Fruit fly (Drosophila melanogaster) whole organism, embryonic: ENCODE results near the gene CheA29a.
A peak's percentile ranks its signal among the peaks of the same experiment; 100 is the strongest.

ENCODE experiments used
- Atf-2 ChIP-seq: fragments of 200-800 bp; sonication (Bioruptor generic); optimal IDR thresholded peaks from 2 replicates; lab custom pipeline; 2016; ENCODE audit warnings: missing biosample characterization, missing genetic modification characterization
- Atf6 ChIP-seq: fragments of 200-800 bp; sonication (Bioruptor generic); IDR thresholded peaks from 2 replicates; pipeline ENCODE4 v1.3.6; 2022; ENCODE audit warnings: missing biosample characterization, missing genetic modification characterization
- BEAF-32 ChIP-seq: fragments of 200-800 bp; sonication (Bioruptor generic); optimal IDR thresholded peaks from 3 replicates; lab custom pipeline; 2017; ENCODE audit warnings: missing biosample characterization, missing genetic modification characterization, mild to moderate bottlenecking, moderate library complexity, missing genetic modification reagents
- CG10431 ChIP-seq: fragments of 200-800 bp; sonication (Bioruptor generic); optimal IDR thresholded peaks from 3 replicates; lab custom pipeline; 2018; ENCODE audit warnings: missing biosample characterization, mild to moderate bottlenecking, missing genetic modification characterization
- CG10543 ChIP-seq: fragments of 200-800 bp; sonication (Bioruptor generic); optimal IDR thresholded peaks from 3 replicates; lab custom pipeline; 2017; ENCODE audit warnings: missing biosample characterization, mild to moderate bottlenecking, missing genetic modification characterization, moderate library complexity
- CG12155 ChIP-seq: fragments of 200-800 bp; sonication (Bioruptor generic); optimal IDR thresholded peaks from 3 replicates; lab custom pipeline; 2016; ENCODE audit warnings: missing biosample characterization, missing genetic modification characterization
- CG14667 ChIP-seq: fragments of 200-800 bp; sonication (Bioruptor generic); IDR thresholded peaks from 2 replicates; pipeline ENCODE4 v1.3.6; 2022; ENCODE audit warnings: missing biosample characterization, missing genetic modification characterization
- CG15011 ChIP-seq: fragments of 200-800 bp; sonication (Bioruptor generic); optimal IDR thresholded peaks from 3 replicates; lab custom pipeline; 2018; ENCODE audit warnings: missing biosample characterization, mild to moderate bottlenecking, missing genetic modification characterization
- CG15514 ChIP-seq: fragments of 200-800 bp; sonication (Bioruptor generic); optimal IDR thresholded peaks from 3 replicates; lab custom pipeline; 2017; ENCODE audit warnings: missing biosample characterization, missing genetic modification characterization, mild to moderate bottlenecking, moderate library complexity, missing genetic modification reagents
- CG1603 ChIP-seq: fragments of 200-800 bp; sonication (Bioruptor generic); optimal IDR thresholded peaks from 2 replicates; lab custom pipeline; 2019; ENCODE audit warnings: missing biosample characterization, mild to moderate bottlenecking, missing genetic modification characterization, moderate library complexity
- CG17802 ChIP-seq: fragments of 200-800 bp; sonication (Bioruptor generic); optimal IDR thresholded peaks from 2 replicates; lab custom pipeline; 2018; ENCODE audit warnings: missing biosample characterization, mild to moderate bottlenecking, missing genetic modification characterization, moderate library complexity
- CG1832 ChIP-seq: fragments of 200-800 bp; sonication (Bioruptor generic); optimal IDR thresholded peaks from 2 replicates; lab custom pipeline; 2017; ENCODE audit warnings: missing biosample characterization, mild to moderate bottlenecking, missing genetic modification characterization, inconsistent platforms
- CG18764 ChIP-seq: fragments of 200-800 bp; sonication (Bioruptor generic); optimal IDR thresholded peaks from 3 replicates; lab custom pipeline; 2016; ENCODE audit warnings: missing biosample characterization, missing genetic modification characterization
- CG2120 ChIP-seq: fragments of 200-800 bp; sonication (Bioruptor generic); optimal IDR thresholded peaks from 3 replicates; lab custom pipeline; 2016; ENCODE audit warnings: missing biosample characterization, missing genetic modification characterization
- CG2202 ChIP-seq: fragments of 200-800 bp; sonication (Bioruptor generic); optimal IDR thresholded peaks from 2 replicates; lab custom pipeline; 2018; ENCODE audit warnings: missing biosample characterization, mild to moderate bottlenecking, missing genetic modification characterization
- CG2875 ChIP-seq: fragments of 200-800 bp; sonication (Bioruptor generic); optimal IDR thresholded peaks from 2 replicates; lab custom pipeline; 2017; ENCODE audit warnings: missing biosample characterization, mild to moderate bottlenecking, missing genetic modification characterization, missing genetic modification reagents
- CG32772 ChIP-seq: fragments of 200-800 bp; sonication (Bioruptor generic); IDR thresholded peaks from 2 replicates; pipeline ENCODE4 v1.3.6; 2022; ENCODE audit warnings: missing biosample characterization, missing genetic modification characterization
- CG4424 ChIP-seq: fragments of 200-800 bp; sonication (Bioruptor generic); optimal IDR thresholded peaks from 3 replicates; lab custom pipeline; 2016; ENCODE audit warnings: missing biosample characterization, missing genetic modification characterization
- CG7963 ChIP-seq: fragments of 200-800 bp; sonication (Bioruptor generic); IDR thresholded peaks from 3 replicates; pipeline ENCODE4 v1.3.6; 2022; ENCODE audit warnings: missing biosample characterization, missing genetic modification characterization; ENCODE audit not compliant: partially characterized antibody
- Dref ChIP-seq: fragments of 200-800 bp; sonication (Bioruptor generic); IDR thresholded peaks from 2 replicates; pipeline ENCODE4 v1.3.6; 2022; ENCODE audit warnings: missing biosample characterization, missing genetic modification characterization
- ERR ChIP-seq: fragments of 200-800 bp; sonication (Bioruptor generic); optimal IDR thresholded peaks from 2 replicates; lab custom pipeline; 2016; ENCODE audit warnings: missing biosample characterization, missing genetic modification characterization
- Gsc ChIP-seq: fragments of 200-800 bp; sonication (Bioruptor generic); IDR thresholded peaks from 2 replicates; pipeline ENCODE4 v1.3.6; 2022; ENCODE audit warnings: missing biosample characterization, missing genetic modification characterization
- Hmx ChIP-seq: fragments of 200-800 bp; sonication (Bioruptor generic); optimal IDR thresholded peaks from 2 replicates; lab custom pipeline; 2016; ENCODE audit warnings: missing biosample characterization, missing genetic modification characterization
- Lpt ChIP-seq: fragments of >200 bp; optimal IDR thresholded peaks from 2 replicates; lab custom pipeline; 2018; ENCODE audit warnings: missing biosample characterization, missing genetic modification characterization
- NC2β ChIP-seq: fragments of 200-800 bp; sonication (Bioruptor generic); optimal IDR thresholded peaks from 2 replicates; lab custom pipeline; 2016; ENCODE audit warnings: missing biosample characterization, missing genetic modification characterization
- NK7.1 ChIP-seq: fragments of 200-800 bp; sonication (Bioruptor generic); optimal IDR thresholded peaks from 3 replicates; lab custom pipeline; 2016; ENCODE audit warnings: missing biosample characterization, missing genetic modification characterization
- NfI ChIP-seq: fragments of 200-800 bp; sonication (Bioruptor generic); optimal IDR thresholded peaks from 3 replicates; lab custom pipeline; 2018; ENCODE audit warnings: missing biosample characterization, mild to moderate bottlenecking, missing genetic modification characterization, moderate library complexity
- PHDP ChIP-seq: fragments of 200-800 bp; sonication (Bioruptor generic); optimal IDR thresholded peaks from 3 replicates; lab custom pipeline; 2018; ENCODE audit warnings: missing biosample characterization, mild to moderate bottlenecking, missing genetic modification characterization, moderate library complexity
- Ravus ChIP-seq: fragments of 200-800 bp; sonication (Bioruptor generic); IDR thresholded peaks from 2 replicates; pipeline ENCODE4 v1.3.6; 2022; ENCODE audit warnings: missing biosample characterization, missing genetic modification characterization
- Rx ChIP-seq: fragments of 200-800 bp; sonication (Bioruptor generic); IDR thresholded peaks from 2 replicates; pipeline ENCODE4 v1.3.6; 2022; ENCODE audit warnings: missing biosample characterization, missing genetic modification characterization
- Scr ChIP-seq: fragments of 200-800 bp; sonication (Bioruptor generic); IDR thresholded peaks from 2 replicates; pipeline ENCODE4 v1.3.6; 2022; ENCODE audit warnings: missing biosample characterization, missing genetic modification characterization; ENCODE audit not compliant: partially characterized antibody
- ac ChIP-seq: fragments of 200-800 bp; sonication (Bioruptor generic); optimal IDR thresholded peaks from 3 replicates; lab custom pipeline; 2017; ENCODE audit warnings: missing biosample characterization, mild to moderate bottlenecking, missing genetic modification characterization
- al ChIP-seq: fragments of 200-800 bp; sonication (Bioruptor generic); IDR thresholded peaks from 2 replicates; pipeline ENCODE4 v1.3.6; 2022; ENCODE audit warnings: missing biosample characterization, missing genetic modification characterization
- br ChIP-seq: fragments of >200 bp; optimal IDR thresholded peaks from 2 replicates; lab custom pipeline; 2017
- cad ChIP-seq: fragments of >200 bp; optimal IDR thresholded peaks from 2 replicates; lab custom pipeline; 2017; ENCODE audit warnings: missing biosample characterization, missing genetic modification characterization
- corto ChIP-seq: fragments of 200-800 bp; sonication (Bioruptor generic); optimal IDR thresholded peaks from 2 replicates; lab custom pipeline; 2016; ENCODE audit warnings: missing biosample characterization, mild to moderate bottlenecking, missing genetic modification characterization, moderate library complexity
- danr ChIP-seq: fragments of 200-800 bp; sonication (Bioruptor generic); IDR thresholded peaks from 2 replicates; pipeline ENCODE4 v1.3.6; 2022; ENCODE audit warnings: missing biosample characterization, missing genetic modification characterization
- dm ChIP-seq: fragments of 200-800 bp; sonication (Bioruptor generic); optimal IDR thresholded peaks from 3 replicates; lab custom pipeline; 2016; ENCODE audit warnings: missing biosample characterization, missing genetic modification characterization
- fu2 ChIP-seq: fragments of 200-800 bp; sonication (Bioruptor generic); optimal IDR thresholded peaks from 2 replicates; lab custom pipeline; 2016; ENCODE audit warnings: missing biosample characterization, missing genetic modification characterization
- mld ChIP-seq: fragments of 200-800 bp; sonication (Bioruptor generic); IDR thresholded peaks from 3 replicates; pipeline ENCODE4 v1.3.6; 2022; ENCODE audit warnings: missing biosample characterization, missing genetic modification characterization; ENCODE audit not compliant: partially characterized antibody
- nerfin-1 ChIP-seq: fragments of 200-800 bp; sonication (Bioruptor generic); optimal IDR thresholded peaks from 3 replicates; lab custom pipeline; 2019; ENCODE audit warnings: missing biosample characterization, mild to moderate bottlenecking, missing genetic modification characterization, moderate library complexity
- oc ChIP-seq: fragments of 200-800 bp; sonication (Bioruptor generic); optimal IDR thresholded peaks from 2 replicates; lab custom pipeline; 2018; ENCODE audit warnings: missing biosample characterization, mild to moderate bottlenecking, missing genetic modification characterization, moderate library complexity
- rib ChIP-seq: fragments of 200-800 bp; sonication (Bioruptor generic); IDR thresholded peaks from 2 replicates; pipeline ENCODE4 v1.3.6; 2022; ENCODE audit warnings: missing biosample characterization, missing genetic modification characterization
- run ChIP-seq: fragments of 200-800 bp; sonication (Bioruptor generic); optimal IDR thresholded peaks from 3 replicates; lab custom pipeline; 2018; ENCODE audit warnings: missing biosample characterization, mild to moderate bottlenecking, missing genetic modification characterization
- salm ChIP-seq: fragments of 200-800 bp; sonication (Bioruptor generic); optimal IDR thresholded peaks from 2 replicates; lab custom pipeline; 2018; ENCODE audit warnings: missing biosample characterization, mild to moderate bottlenecking, missing genetic modification characterization
- sens ChIP-seq: fragments of 200-800 bp; sonication (Bioruptor generic); peaks from one replicate; lab custom pipeline; 2016; ENCODE audit warnings: missing biosample characterization, missing genetic modification characterization
- stc ChIP-seq: fragments of 200-800 bp; sonication (Bioruptor generic); IDR thresholded peaks from 2 replicates; pipeline ENCODE4 v1.3.6; 2022; ENCODE audit warnings: missing biosample characterization, missing genetic modification characterization
- trh ChIP-seq: fragments of 200-800 bp; sonication (Bioruptor generic); optimal IDR thresholded peaks from 2 replicates; lab custom pipeline; 2016; ENCODE audit warnings: missing biosample characterization, missing genetic modification characterization
- vfl ChIP-seq: fragments of 200-800 bp; sonication (Bioruptor generic); optimal IDR thresholded peaks from 2 replicates; lab custom pipeline; 2016; ENCODE audit warnings: missing biosample characterization, missing genetic modification characterization
- wdn ChIP-seq: fragments of 200-800 bp; sonication (Bioruptor generic); IDR thresholded peaks from 2 replicates; pipeline ENCODE4 v1.3.6; 2022; ENCODE audit warnings: missing biosample characterization, missing genetic modification characterization
- zen2 ChIP-seq: fragments of 200-800 bp; sonication (Bioruptor generic); IDR thresholded peaks from 3 replicates; pipeline ENCODE4 v1.3.6; 2022; ENCODE audit warnings: missing biosample characterization, missing genetic modification characterization; ENCODE audit not compliant: partially characterized antibody
- zf30C ChIP-seq: fragments of 200-800 bp; sonication (Bioruptor generic); optimal IDR thresholded peaks from 3 replicates; lab custom pipeline; 2018; ENCODE audit warnings: missing biosample characterization, mild to moderate bottlenecking, missing genetic modification characterization

CheA29a gene

DNA sequence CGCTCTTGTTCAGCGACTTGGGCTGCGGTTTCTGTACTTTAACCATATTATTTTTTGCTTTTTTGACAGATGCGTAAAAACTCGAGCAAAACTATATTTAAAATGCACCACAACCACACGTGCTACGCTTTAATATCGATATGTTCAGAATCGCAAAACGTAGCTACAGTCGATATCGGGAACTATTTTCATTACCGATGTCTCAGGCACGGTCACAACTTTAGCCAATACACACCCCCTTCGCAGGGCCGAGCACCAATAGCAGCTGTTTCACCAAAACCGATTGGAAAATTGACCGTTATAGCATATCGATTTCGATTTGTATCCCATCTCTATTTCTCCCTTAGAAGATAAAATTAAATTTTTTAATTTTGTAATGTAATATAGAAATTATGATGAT lies 34.6 kb downstream of the CheA29a start, which contains the start of gene CG13096 (continued):
- no peak for TF ChIP-seq CG32772 (GFP tag; lab: Robert Waterston, UW)
- peak; percentile 98 for TF ChIP-seq zen2 (GFP tag; lab: Robert Waterston, UW)
- TF ChIP-seq zf30C (GFP tag; lab: Kevin White, UChicago), result no peak
- no peak for TF ChIP-seq CG2875 (GFP tag; lab: Kevin White, UChicago)
- TF ChIP-seq CG12155 (GFP tag; lab: Kevin White, UChicago), result peak; percentile 21
- TF ChIP-seq danr (GFP tag; lab: Robert Waterston, UW), result no peak
- no peak for TF ChIP-seq cad
- TF ChIP-seq dm (GFP tag; lab: Kevin White, UChicago), result peak; percentile 99
- TF ChIP-seq Lpt (GFP tag; lab: Kevin White, UChicago), result no peak
- TF ChIP-seq Hmx, result no peak
- TF ChIP-seq Ravus (GFP tag; lab: Robert Waterston, UW), result no peak
- TF ChIP-seq rib, result no peak
- TF ChIP-seq PHDP (tag; lab: Kevin White, UChicago), result no peak
- TF ChIP-seq wdn, result no peak
- TF ChIP-seq vfl, result no peak
- no peak for TF ChIP-seq run (tag; lab: Kevin White, UChicago)
- TF ChIP-seq Dref (GFP tag; lab: Robert Waterston, UW), result peak; percentile 100
- TF ChIP-seq stc, result no peak
- no peak for TF ChIP-seq CG2202 (tag; lab: Kevin White, UChicago)
- no peak for TF ChIP-seq fu2 (GFP tag; lab: Kevin White, UChicago)
- TF ChIP-seq CG15011 (GFP tag; lab: Kevin White, UChicago), result no peak
- peak; percentile 99 for TF ChIP-seq BEAF-32 (GFP tag; lab: Kevin White, UChicago)
- peak; percentile 45 for TF ChIP-seq CG4424 (GFP tag; lab: Kevin White, UChicago)
- no peak for TF ChIP-seq NK7.1 (GFP tag; lab: Kevin White, UChicago)
- TF ChIP-seq NC2β (GFP tag; lab: Kevin White, UChicago), result no peak
- TF ChIP-seq CG15514 (GFP tag; lab: Kevin White, UChicago), result peak; percentile 91
- TF ChIP-seq trh (GFP tag; lab: Kevin White, UChicago), result no peak
- TF ChIP-seq br (lab: Kevin White, UChicago), result no peak
- peak; percentile 15 for TF ChIP-seq ERR
- no peak for TF ChIP-seq CG1832
- no peak for TF ChIP-seq corto (GFP tag; lab: Kevin White, UChicago)
- TF ChIP-seq CG7963 (GFP tag; lab: Robert Waterston, UW), result peak; percentile 97
- TF ChIP-seq sens (GFP tag; lab: Kevin White, UChicago), result peak; percentile 48
- TF ChIP-seq salm, result no peak
- no peak for TF ChIP-seq CG14667 (GFP tag; lab: Robert Waterston, UW)
- no peak for TF ChIP-seq ac (GFP tag; lab: Kevin White, UChicago)
- peak; percentile 17; the same call in 1 of the 2 replicates for TF ChIP-seq al (GFP tag; lab: Robert Waterston, UW)
- peak; percentile 97 for TF ChIP-seq Scr (GFP tag; lab: Robert Waterston, UW)
- TF ChIP-seq CG1603, result peak; percentile 93
- TF ChIP-seq CG10543 (GFP tag; lab: Kevin White, UChicago), result no peak
- TF ChIP-seq mld (GFP tag; lab: Robert Waterston, UW), result peak; percentile 94
- no peak for TF ChIP-seq CG18764 (GFP tag; lab: Kevin White, UChicago)
- TF ChIP-seq Atf6 (GFP tag; lab: Robert Waterston, UW), result no peak
- TF ChIP-seq CG17802, result no peak
- no peak for TF ChIP-seq Gsc (GFP tag; lab: Robert Waterston, UW)
- TF ChIP-seq nerfin-1 (tag; lab: Kevin White, UChicago), result peak; percentile 22
- TF ChIP-seq CG10431 (GFP tag; lab: Kevin White, UChicago), result no peak
- TF ChIP-seq Rx, result no peak
- no peak for TF ChIP-seq oc
- peak; percentile 48 for TF ChIP-seq CG2120 (GFP tag; lab: Kevin White, UChicago)
- TF ChIP-seq Atf-2 (GFP tag; lab: Kevin White, UChicago), result no peak
- TF ChIP-seq NfI (GFP tag; lab: Kevin White, UChicago), result no peak
